Worm (Caenorhabditis elegans): Measurements from ENCODE around the gene dnj-5.

Gene dnj-5

ce11 chrII:6876957-6877356 is 18.9 kb upstream of the dnj-5 start, which contains the start of gene slc-36.5:
TSS of gene slc-36.5 (minus strand) at chrII:6877057.
- TF ChIP-seq K02D7.2 (tag; optimal IDR thresholded peaks at IDR 0.05) (no peak), nhr-11 (tag; optimal IDR thresholded peaks at IDR 0.05) (no peak), sdc-2 (tag; optimal IDR thresholded peaks at IDR 0.05) (no peak), hlh-13 (GFP tag; optimal IDR thresholded peaks at IDR 0.05) (no peak), fkh-6 (tag; optimal IDR thresholded peaks at IDR 0.05) (no peak), elt-4 (tag; optimal IDR thresholded peaks at IDR 0.05) (no peak), dve-1 (tag; optimal IDR thresholded peaks at IDR 0.05) (no peak), fax-1 (tag; optimal IDR thresholded peaks at IDR 0.05) (no peak), ceh-2 (tag; optimal IDR thresholded peaks at IDR 0.05) (no peak), lim-6 (tag; optimal IDR thresholded peaks at IDR 0.05) (no peak), C38D4.7 (GFP tag; optimal IDR thresholded peaks at IDR 0.05) (no peak), sox-4 (tag; optimal IDR thresholded peaks at IDR 0.05) (no peak)

DNA sequence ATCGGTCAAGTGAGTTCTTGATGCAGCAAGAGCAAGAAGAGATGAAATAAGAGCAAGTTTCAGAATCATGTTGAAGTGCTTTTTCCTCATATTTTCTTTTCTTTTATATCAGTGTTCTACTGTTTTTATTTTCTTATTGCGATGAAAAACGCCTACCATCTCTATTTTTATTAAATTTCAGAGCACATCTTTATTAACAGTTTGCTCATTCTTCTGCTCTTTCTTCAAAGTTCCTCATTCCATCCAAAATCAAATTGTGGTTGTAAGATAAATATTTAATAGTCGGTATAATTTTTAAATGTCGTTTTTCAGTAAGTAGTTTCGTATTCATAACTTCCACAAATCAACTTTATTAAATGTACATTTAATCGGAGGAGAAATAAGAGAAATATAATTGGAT is 14.4 kb upstream of the dnj-5 start, which contains the start of gene C44B7.5:
TSS of gene C44B7.5 (minus strand) at position 101 of the 400 bp plus-strand sequence.
- TF ChIP-seq hlh-30 (tag; optimal IDR thresholded peaks at IDR 0.05; ENCODE audit: insufficient read depth) (no peak), ref-2 (tag; optimal IDR thresholded peaks at IDR 0.05) (no peak), pha-2 (tag; optimal IDR thresholded peaks at IDR 0.05) (no peak), ets-4 (tag; optimal IDR thresholded peaks at IDR 0.05) (no peak), ceh-45 (GFP tag; IDR thresholded peaks at IDR 0.05) (no peak), dmd-4 (tag; optimal IDR thresholded peaks at IDR 0.05; ENCODE audit: borderline replicate concordance) (no peak), sox-4 (tag; optimal IDR thresholded peaks at IDR 0.05) (no peak), unc-55 (GFP tag; optimal IDR thresholded peaks at IDR 0.05) (no peak), rnt-1 (tag; optimal IDR thresholded peaks at IDR 0.05) (no peak), pax-1 (tag; optimal IDR thresholded peaks at IDR 0.05) (no peak), nhr-11 (tag; optimal IDR thresholded peaks at IDR 0.05) (no peak)

DNA sequence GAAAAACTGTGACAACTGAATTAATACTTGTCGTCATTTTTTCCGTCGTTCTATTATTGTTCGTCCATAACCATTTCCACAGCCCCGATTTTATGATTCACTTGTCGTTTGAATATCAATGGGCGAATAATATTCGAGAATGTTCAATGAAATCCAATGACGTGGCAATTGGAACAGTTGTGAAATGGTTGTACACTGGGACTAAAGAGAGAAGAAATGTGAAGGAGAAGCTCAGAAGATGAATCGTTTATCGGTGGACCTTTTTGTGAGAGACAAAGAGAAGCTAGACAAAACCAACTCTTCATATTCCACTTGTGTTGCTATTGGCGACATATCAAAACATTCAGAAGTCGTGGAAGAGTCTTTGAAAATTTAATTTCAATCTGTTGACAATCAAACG is 12.7 kb upstream of the dnj-5 start, which contains the start of gene clhm-1:
TSS of gene clhm-1 (minus strand) at position 207 of the 400 bp plus-strand sequence.
- TF ChIP-seq npax-4 (tag; optimal IDR thresholded peaks at IDR 0.05) (no peak), F13H6.1 (tag; optimal IDR thresholded peaks at IDR 0.05) (no peak), ama-1 (optimal IDR thresholded peaks at IDR 0.05) (no peak), nhr-232 (tag; optimal IDR thresholded peaks at IDR 0.05) (no peak), sox-2 (GFP tag; IDR thresholded peaks at IDR 0.05) (no peak), ceh-14 (tag; optimal IDR thresholded peaks at IDR 0.05) (no peak), pha-2 (tag; optimal IDR thresholded peaks at IDR 0.05) (no peak), C38D4.7 (GFP tag; optimal IDR thresholded peaks at IDR 0.05) (no peak), odd-2 (tag; optimal IDR thresholded peaks at IDR 0.05) (no peak), ceh-45 (GFP tag; IDR thresholded peaks at IDR 0.05) (no peak), pros-1 (tag; optimal IDR thresholded peaks at IDR 0.05) (no peak), ceh-19 (GFP tag; optimal IDR thresholded peaks at IDR 0.05) (no peak)

DNA sequence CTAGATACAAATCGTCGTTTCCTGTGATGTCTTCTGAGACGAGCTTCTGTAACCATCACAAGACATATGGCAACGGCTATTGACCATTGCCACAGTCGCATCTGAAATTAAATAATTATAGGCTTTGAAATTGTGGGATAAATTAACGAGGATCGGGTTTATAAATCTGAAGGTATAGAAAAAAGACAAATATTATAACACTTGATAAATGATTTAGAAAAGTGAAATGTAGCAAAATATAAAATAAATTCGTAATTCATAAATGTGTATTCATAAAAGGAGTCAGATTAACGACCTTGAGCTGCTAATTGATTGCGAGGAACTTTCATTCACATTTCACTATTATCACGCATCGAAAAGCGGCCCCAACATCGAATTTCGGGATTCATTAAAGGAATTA is 5.6 kb upstream of the dnj-5 start, which contains the start of gene aff-1:
TSS of gene aff-1 (minus strand) at position 101 of the 400 bp plus-strand sequence.
- no peak for TF ChIP-seq ceh-31 (tag; optimal IDR thresholded peaks at IDR 0.05)
- TF ChIP-seq syd-9 (tag; optimal IDR thresholded peaks at IDR 0.05), result no peak
- no peak for TF ChIP-seq C08G9.2 (tag; optimal IDR thresholded peaks at IDR 0.05)
- no peak for TF ChIP-seq pat-9 (tag; optimal IDR thresholded peaks at IDR 0.05)
- no peak for TF ChIP-seq ceh-14 (tag; optimal IDR thresholded peaks at IDR 0.05)
- TF ChIP-seq pqm-1 (tag; optimal IDR thresholded peaks at IDR 0.05), result no peak
- TF ChIP-seq pha-4 (tag; optimal IDR thresholded peaks at IDR 0.05), result no peak
- TF ChIP-seq ceh-19 (GFP tag; optimal IDR thresholded peaks at IDR 0.05), result no peak
- no peak for TF ChIP-seq elt-4 (tag; optimal IDR thresholded peaks at IDR 0.05)
- TF ChIP-seq ahr-1 (tag; optimal IDR thresholded peaks at IDR 0.05), result no peak
- TF ChIP-seq nhr-232 (tag; optimal IDR thresholded peaks at IDR 0.05), result no peak
- TF ChIP-seq pax-1 (tag; optimal IDR thresholded peaks at IDR 0.05), result no peak
- no peak for TF ChIP-seq che-1 (tag; optimal IDR thresholded peaks at IDR 0.05)
- no peak for TF ChIP-seq ceh-22 (tag; optimal IDR thresholded peaks at IDR 0.05)
- no peak for TF ChIP-seq zip-5 (tag; optimal IDR thresholded peaks at IDR 0.05)
- TF ChIP-seq unc-42 (tag; optimal IDR thresholded peaks at IDR 0.05), result no peak
